Comparison of ENCODE assay signal across 1 fruit fly cellular context in the genomic region with DNA sequence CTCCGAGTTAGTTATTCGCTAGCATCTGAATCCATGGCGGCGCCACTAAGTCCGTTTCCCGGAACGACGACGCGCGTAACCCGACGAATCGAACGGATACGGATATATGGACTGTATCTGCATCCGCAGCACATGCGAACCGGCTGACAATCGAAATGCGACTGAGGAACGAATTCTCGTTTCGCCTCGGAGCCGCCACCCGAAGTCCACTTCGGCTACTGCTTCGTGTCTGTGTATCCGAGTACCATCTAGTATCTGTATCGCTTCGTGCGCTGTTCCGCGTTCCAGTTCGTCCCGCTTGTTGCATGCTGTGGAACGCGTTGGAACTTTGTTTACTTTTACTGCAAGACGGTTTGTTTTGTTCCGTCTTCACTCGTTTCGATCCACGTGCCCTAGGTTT.
TF ChIP-seq lines count a peak whose summit lies in the region.

A gene (minus strand): TSS at position 167 of the 400 bp plus-strand sequence.

TF ChIP-seq in whole organism, embryonic, 481 proteins besides CTCF, POLR2A, EP300 and RAD21 (continued from another document and continues in another):
- peak; percentile 46 to 64 for TF ChIP-seq bsh (GFP tag; optimal IDR thresholded peaks at IDR 0.05; lab: Kevin White, UChicago)
- peak; percentile 53; the same call in 1 of the 2 replicates for TF ChIP-seq NFAT (GFP tag; IDR thresholded peaks at IDR 0.05; lab: Robert Waterston, UW)
- TF ChIP-seq CG8089 (GFP tag; optimal IDR thresholded peaks at IDR 0.05; lab: Kevin White, UChicago): peak; percentile 26
- 0 out of 2 replicates have a peak, but pooled peaks have one; percentile 29 for TF ChIP-seq nerfin-2 (GFP tag; IDR thresholded peaks at IDR 0.05; lab: Robert Waterston, UW; ENCODE audit: partially characterized antibody)
- no peak for TF ChIP-seq CG2889 (GFP tag; IDR thresholded peaks at IDR 0.05; lab: Robert Waterston, UW)
- TF ChIP-seq lab (GFP tag; optimal IDR thresholded peaks at IDR 0.05; lab: Kevin White, UChicago): peak; percentile 82
- peak; percentile 80 for TF ChIP-seq Awh (GFP tag; IDR thresholded peaks at IDR 0.05; lab: Robert Waterston, UW)
- TF ChIP-seq CG34224 (GFP tag; IDR thresholded peaks at IDR 0.05; lab: Robert Waterston, UW; ENCODE audit: partially characterized antibody): peak; percentile 33; the same call in 1 of the 3 replicates
- peak; percentile 25 for TF ChIP-seq org-1 (GFP tag; optimal IDR thresholded peaks at IDR 0.05; lab: Kevin White, UChicago)
- TF ChIP-seq CG2202 (tag; optimal IDR thresholded peaks at IDR 0.05; lab: Kevin White, UChicago): peak; percentile 50
- TF ChIP-seq Xbp1 (GFP tag; optimal IDR thresholded peaks at IDR 0.05; lab: Kevin White, UChicago): peak; percentile 17
- peak; percentile 48 for TF ChIP-seq lilli (GFP tag; optimal IDR thresholded peaks at IDR 0.05; lab: Kevin White, UChicago)
- peak; percentile 87 for TF ChIP-seq ci (GFP tag; IDR thresholded peaks at IDR 0.05; lab: Robert Waterston, UW)
- no peak for TF ChIP-seq Sox102F (GFP tag; optimal IDR thresholded peaks at IDR 0.05; lab: Kevin White, UChicago)
- TF ChIP-seq Doc2 (GFP tag; IDR thresholded peaks at IDR 0.05; lab: Robert Waterston, UW): no peak
- peak; percentile 56; the same call in 1 of the 2 replicates for TF ChIP-seq sob (GFP tag; IDR thresholded peaks at IDR 0.05; lab: Robert Waterston, UW)
- TF ChIP-seq CG13775 (GFP tag; optimal IDR thresholded peaks at IDR 0.05; lab: Kevin White, UChicago): peak; percentile 45
- TF ChIP-seq HLH3B (GFP tag; IDR thresholded peaks at IDR 0.05; lab: Robert Waterston, UW): peak; percentile 65; the same call in 1 of the 2 replicates
- TF ChIP-seq CG34376 (GFP tag; optimal IDR thresholded peaks at IDR 0.05; lab: Kevin White, UChicago): peak; percentile 80
- peak; percentile 47 for TF ChIP-seq CG16863 (GFP tag; optimal IDR thresholded peaks at IDR 0.05; lab: Kevin White, UChicago)
- peak; percentile 85 for TF ChIP-seq vvl (GFP tag; IDR thresholded peaks at IDR 0.05; lab: Robert Waterston, UW)
- peak; percentile 62 for TF ChIP-seq stwl (tag; optimal IDR thresholded peaks at IDR 0.05; lab: Kevin White, UChicago)
- TF ChIP-seq CG11085 (GFP tag; IDR thresholded peaks at IDR 0.05; lab: Robert Waterston, UW): no peak
- TF ChIP-seq ro (GFP tag; IDR thresholded peaks at IDR 0.05; lab: Robert Waterston, UW): no peak
- TF ChIP-seq Lim3 (GFP tag; IDR thresholded peaks at IDR 0.05; lab: Robert Waterston, UW): no peak
- TF ChIP-seq Xrp1 (GFP tag; IDR thresholded peaks at IDR 0.05; lab: Robert Waterston, UW): no peak
- peak; percentile 23; the same call in 1 of the 2 replicates for TF ChIP-seq Taf1 (GFP tag; IDR thresholded peaks at IDR 0.05; lab: Robert Waterston, UW)
- peak; percentile 67 for TF ChIP-seq Hmr (GFP tag; optimal IDR thresholded peaks at IDR 0.05; lab: Kevin White, UChicago)
- peak; percentile 80 for TF ChIP-seq MTF-1 (GFP tag; optimal IDR thresholded peaks at IDR 0.05; lab: Kevin White, UChicago; ENCODE audit: borderline replicate concordance)
- peak; percentile 99 for TF ChIP-seq CG6175 (GFP tag; IDR thresholded peaks at IDR 0.05; lab: Robert Waterston, UW)
- no peak for TF ChIP-seq Six4 (GFP tag; optimal IDR thresholded peaks at IDR 0.05; lab: Kevin White, UChicago)
- peak; percentile 66 for TF ChIP-seq Max (GFP tag; optimal IDR thresholded peaks at IDR 0.05; lab: Kevin White, UChicago)
- peak; percentile 71 for TF ChIP-seq oc (tag; optimal IDR thresholded peaks at IDR 0.05; lab: Kevin White, UChicago)
- TF ChIP-seq CG10147 (GFP tag; optimal IDR thresholded peaks at IDR 0.05; lab: Kevin White, UChicago): peak; percentile 40
- peak; percentile 44 for TF ChIP-seq CG2678 (tag; optimal IDR thresholded peaks at IDR 0.05; lab: Kevin White, UChicago)
- TF ChIP-seq CG8388 (GFP tag; optimal IDR thresholded peaks at IDR 0.05; lab: Kevin White, UChicago): peak; percentile 32
- peak; percentile 36; the same call in 1 of the 3 replicates for TF ChIP-seq knrl (GFP tag; IDR thresholded peaks at IDR 0.05; lab: Robert Waterston, UW; ENCODE audit: partially characterized antibody)
- TF ChIP-seq CG32532 (GFP tag; IDR thresholded peaks at IDR 0.05; lab: Robert Waterston, UW): peak; percentile 67; the same call in 1 of the 2 replicates
- TF ChIP-seq CG30020 (tag; optimal IDR thresholded peaks at IDR 0.05; lab: Kevin White, UChicago): no peak
- TF ChIP-seq sens (GFP tag; lab: Kevin White, UChicago): peak; percentile 82
- no peak for TF ChIP-seq lov (optimal IDR thresholded peaks at IDR 0.05; lab: Kevin White, UChicago)
- TF ChIP-seq lov (GFP tag; IDR thresholded peaks at IDR 0.05; lab: Robert Waterston, UW): peak; percentile 54; the same call in 1 of the 3 replicates
- no peak for TF ChIP-seq CG6654 (GFP tag; optimal IDR thresholded peaks at IDR 0.05; lab: Kevin White, UChicago)
- peak; percentile 37 for TF ChIP-seq fd64A (GFP tag; optimal IDR thresholded peaks at IDR 0.05; lab: Kevin White, UChicago)
- no peak for TF ChIP-seq CG16815 (GFP tag; optimal IDR thresholded peaks at IDR 0.05; lab: Kevin White, UChicago)
- peak; percentile 78 for TF ChIP-seq HmgD (GFP tag; optimal IDR thresholded peaks at IDR 0.05; lab: Kevin White, UChicago)
- no peak for TF ChIP-seq Myb (GFP tag; optimal IDR thresholded peaks at IDR 0.05; lab: Kevin White, UChicago)
- peak; percentile 67 for TF ChIP-seq wek (GFP tag; optimal IDR thresholded peaks at IDR 0.05; lab: Kevin White, UChicago)
- TF ChIP-seq pnt (GFP tag; optimal IDR thresholded peaks at IDR 0.05; lab: Kevin White, UChicago): peak; percentile 22
- TF ChIP-seq ash1 (GFP tag; optimal IDR thresholded peaks at IDR 0.05; lab: Kevin White, UChicago): peak; percentile 73
- peak; percentile 4 for TF ChIP-seq CG17186 (GFP tag; optimal IDR thresholded peaks at IDR 0.05; lab: Kevin White, UChicago)
- no peak for TF ChIP-seq gem (tag; optimal IDR thresholded peaks at IDR 0.05; lab: Kevin White, UChicago)
- peak; percentile 62; the same call in 1 of the 2 replicates for TF ChIP-seq amos (GFP tag; IDR thresholded peaks at IDR 0.05; lab: Robert Waterston, UW; ENCODE audit: partially characterized antibody)
- no peak for TF ChIP-seq E2f1 (GFP tag; IDR thresholded peaks at IDR 0.05; lab: Robert Waterston, UW)
- TF ChIP-seq Stat92E (GFP tag; optimal IDR thresholded peaks at IDR 0.05; lab: Kevin White, UChicago): peak in 1 of 3 experiments; percentile 47
- TF ChIP-seq run (tag; optimal IDR thresholded peaks at IDR 0.05; lab: Kevin White, UChicago): no peak
- TF ChIP-seq Trl (optimal IDR thresholded peaks at IDR 0.05; lab: Kevin White, UChicago): no peak
- peak; percentile 31 for TF ChIP-seq Trl (GFP tag; optimal IDR thresholded peaks at IDR 0.05; lab: Kevin White, UChicago)
- peak; percentile 20 for TF ChIP-seq D19A (tag; optimal IDR thresholded peaks at IDR 0.05; lab: Kevin White, UChicago)
- peak; percentile 49 for TF ChIP-seq Hey (tag; optimal IDR thresholded peaks at IDR 0.05; lab: Kevin White, UChicago)
- TF ChIP-seq CG14050 (GFP tag; IDR thresholded peaks at IDR 0.05; lab: Robert Waterston, UW): peak; percentile 43; the same call in 2 of the 3 replicates
- peak; percentile 52 for TF ChIP-seq fd102C (GFP tag; optimal IDR thresholded peaks at IDR 0.05; lab: Kevin White, UChicago)
- no peak for TF ChIP-seq Dip2 (GFP tag; IDR thresholded peaks at IDR 0.05; lab: Robert Waterston, UW)
- TF ChIP-seq gsb (GFP tag; IDR thresholded peaks at IDR 0.05; lab: Robert Waterston, UW): no peak
- peak; percentile 58 for TF ChIP-seq HHEX (GFP tag; optimal IDR thresholded peaks at IDR 0.05; lab: Kevin White, UChicago)
- no peak for TF ChIP-seq CG17612 (GFP tag; IDR thresholded peaks at IDR 0.05; lab: Robert Waterston, UW)
- TF ChIP-seq gcm2 (GFP tag; optimal IDR thresholded peaks at IDR 0.05; lab: Kevin White, UChicago): peak; percentile 20
- peak in 1 of 2 experiments; percentile 12 for TF ChIP-seq crp (GFP tag; optimal IDR thresholded peaks at IDR 0.05; lab: Kevin White, UChicago)
- peak; percentile 1 for TF ChIP-seq CG12236 (GFP tag; optimal IDR thresholded peaks at IDR 0.05; lab: Kevin White, UChicago)
- no peak for TF ChIP-seq ewg (GFP tag; optimal IDR thresholded peaks at IDR 0.05; lab: Kevin White, UChicago)
- TF ChIP-seq CG9932 (GFP tag; IDR thresholded peaks at IDR 0.05; lab: Robert Waterston, UW): peak; percentile 33; the same call in 1 of the 2 replicates
- TF ChIP-seq p53 (GFP tag; optimal IDR thresholded peaks at IDR 0.05; lab: Kevin White, UChicago): no peak
- TF ChIP-seq CG10543 (GFP tag; optimal IDR thresholded peaks at IDR 0.05; lab: Kevin White, UChicago): peak; percentile 84
- TF ChIP-seq CrebB (tag; optimal IDR thresholded peaks at IDR 0.05; lab: Kevin White, UChicago): peak; percentile 49
- peak; percentile 48 for TF ChIP-seq slp2 (GFP tag; optimal IDR thresholded peaks at IDR 0.05; lab: Kevin White, UChicago)
- no peak for TF ChIP-seq aop (GFP tag; IDR thresholded peaks at IDR 0.05; lab: Robert Waterston, UW)
- peak; percentile 78 for TF ChIP-seq bbx (GFP tag; IDR thresholded peaks at IDR 0.05; lab: Robert Waterston, UW; ENCODE audit: partially characterized antibody)
- no peak for TF ChIP-seq hkb (optimal IDR thresholded peaks at IDR 0.05; lab: Kevin White, UChicago)
- TF ChIP-seq hkb (GFP tag; IDR thresholded peaks at IDR 0.05; lab: Robert Waterston, UW): peak; percentile 76
- peak; percentile 86 for TF ChIP-seq kni (GFP tag; optimal IDR thresholded peaks at IDR 0.05; lab: Kevin White, UChicago)
- peak; percentile 25 for TF ChIP-seq grau (tag; optimal IDR thresholded peaks at IDR 0.05; lab: Kevin White, UChicago)
- TF ChIP-seq CG17361 (GFP tag; IDR thresholded peaks at IDR 0.05; lab: Robert Waterston, UW): peak; percentile 17; the same call in 1 of the 3 replicates
- TF ChIP-seq tap (tag; optimal IDR thresholded peaks at IDR 0.05; lab: Kevin White, UChicago): peak; percentile 52
- peak; percentile 47; the same call in 1 of the 2 replicates for TF ChIP-seq stc (GFP tag; IDR thresholded peaks at IDR 0.05; lab: Robert Waterston, UW)
- TF ChIP-seq odd (GFP tag; optimal IDR thresholded peaks at IDR 0.05; lab: Kevin White, UChicago): peak; percentile 36
- peak; percentile 7 for TF ChIP-seq Neu2 (GFP tag; optimal IDR thresholded peaks at IDR 0.05; lab: Kevin White, UChicago; ENCODE audit: borderline replicate concordance)
- TF ChIP-seq ara (GFP tag; IDR thresholded peaks at IDR 0.05; lab: Robert Waterston, UW): peak; percentile 59; the same call in 1 of the 2 replicates
- TF ChIP-seq pan (optimal IDR thresholded peaks at IDR 0.05; lab: Kevin White, UChicago): no peak
- TF ChIP-seq pan (GFP tag; optimal IDR thresholded peaks at IDR 0.05 in 1 of 2, IDR thresholded peaks at IDR 0.05 in 1 of 2): peak in 1 of 2 experiments; percentile 66
- peak in 1 of 2 experiments; percentile 33 for TF ChIP-seq Hr51 (GFP tag; optimal IDR thresholded peaks at IDR 0.05; lab: Kevin White, UChicago)
- 0 out of 3 replicates have a peak, but pooled peaks have one; percentile 23 for TF ChIP-seq tgo (GFP tag; IDR thresholded peaks at IDR 0.05; lab: Robert Waterston, UW)
- peak; percentile 20; the same call in 1 of the 3 replicates for TF ChIP-seq row (GFP tag; IDR thresholded peaks at IDR 0.05; lab: Robert Waterston, UW)
- peak; percentile 32 for TF ChIP-seq CG9437 (GFP tag; optimal IDR thresholded peaks at IDR 0.05; lab: Kevin White, UChicago)
- TF ChIP-seq CG43689 (GFP tag; IDR thresholded peaks at IDR 0.05; lab: Robert Waterston, UW): no peak
- TF ChIP-seq Asciz (GFP tag; optimal IDR thresholded peaks at IDR 0.05; lab: Kevin White, UChicago): peak; percentile 18
- TF ChIP-seq CG15514 (GFP tag; optimal IDR thresholded peaks at IDR 0.05; lab: Kevin White, UChicago): peak; percentile 52
- TF ChIP-seq CG1233 (GFP tag; optimal IDR thresholded peaks at IDR 0.05; lab: Kevin White, UChicago): peak; percentile 51
- peak; percentile 77 for TF ChIP-seq Bgb (GFP tag; IDR thresholded peaks at IDR 0.05; lab: Robert Waterston, UW; ENCODE audit: partially characterized antibody)
- no peak for TF ChIP-seq CG1602 (GFP tag; optimal IDR thresholded peaks at IDR 0.05; lab: Kevin White, UChicago)
- TF ChIP-seq sim (GFP tag; IDR thresholded peaks at IDR 0.05; lab: Robert Waterston, UW): peak; percentile 75
- peak; percentile 86 for TF ChIP-seq CG13894 (tag; optimal IDR thresholded peaks at IDR 0.05; lab: Kevin White, UChicago)
- no peak for TF ChIP-seq al (GFP tag; IDR thresholded peaks at IDR 0.05; lab: Robert Waterston, UW)
- peak; percentile 61 for TF ChIP-seq NC2β (GFP tag; optimal IDR thresholded peaks at IDR 0.05; lab: Kevin White, UChicago)
- TF ChIP-seq CG14710 (tag; optimal IDR thresholded peaks at IDR 0.05; lab: Kevin White, UChicago): no peak
- no peak for TF ChIP-seq Ssrp (tag; optimal IDR thresholded peaks at IDR 0.05; lab: Kevin White, UChicago)
- TF ChIP-seq CG4707 (GFP tag; optimal IDR thresholded peaks at IDR 0.05; lab: Kevin White, UChicago): no peak
- TF ChIP-seq B-H2 (GFP tag; optimal IDR thresholded peaks at IDR 0.05; lab: Kevin White, UChicago): peak; percentile 47
- peak; percentile 55 for TF ChIP-seq CG31365 (tag; optimal IDR thresholded peaks at IDR 0.05; lab: Kevin White, UChicago)
- no peak for TF ChIP-seq CG6689 (GFP tag; IDR thresholded peaks at IDR 0.05; lab: Robert Waterston, UW)
- TF ChIP-seq salm (tag; optimal IDR thresholded peaks at IDR 0.05; lab: Kevin White, UChicago): peak; percentile 40
- TF ChIP-seq abd-A (tag; optimal IDR thresholded peaks at IDR 0.05; lab: Kevin White, UChicago): peak; percentile 79
- peak; percentile 57 for TF ChIP-seq Kr (GFP tag; optimal IDR thresholded peaks at IDR 0.05; lab: Kevin White, UChicago)
- TF ChIP-seq CG16779 (GFP tag; IDR thresholded peaks at IDR 0.05; lab: Robert Waterston, UW): peak; percentile 38; the same call in 1 of the 2 replicates
- TF ChIP-seq rib (GFP tag; IDR thresholded peaks at IDR 0.05; lab: Robert Waterston, UW): peak; percentile 80; the same call in 1 of the 2 replicates
- TF ChIP-seq Atf-2 (GFP tag; optimal IDR thresholded peaks at IDR 0.05; lab: Kevin White, UChicago): peak; percentile 33
- TF ChIP-seq gce (GFP tag; IDR thresholded peaks at IDR 0.05; lab: Robert Waterston, UW): peak; percentile 62; the same call in 1 of the 3 replicates
- TF ChIP-seq unpg (GFP tag; optimal IDR thresholded peaks at IDR 0.05; lab: Kevin White, UChicago): peak; percentile 53
- TF ChIP-seq cato (GFP tag; optimal IDR thresholded peaks at IDR 0.05; lab: Kevin White, UChicago; ENCODE audit: borderline replicate concordance): no peak
- TF ChIP-seq CG15696 (tag; optimal IDR thresholded peaks at IDR 0.05; lab: Kevin White, UChicago): peak; percentile 26
- peak; percentile 38; the same call in 1 of the 3 replicates for TF ChIP-seq sr (GFP tag; IDR thresholded peaks at IDR 0.05; lab: Robert Waterston, UW)
- peak; percentile 54 for TF ChIP-seq CG18599 (GFP tag; optimal IDR thresholded peaks at IDR 0.05; lab: Kevin White, UChicago)
- peak; percentile 96 for TF ChIP-seq chm (GFP tag; IDR thresholded peaks at IDR 0.05; lab: Robert Waterston, UW)
